Worm (Caenorhabditis elegans): Measurements from ENCODE around the gene str-109.

DNA sequence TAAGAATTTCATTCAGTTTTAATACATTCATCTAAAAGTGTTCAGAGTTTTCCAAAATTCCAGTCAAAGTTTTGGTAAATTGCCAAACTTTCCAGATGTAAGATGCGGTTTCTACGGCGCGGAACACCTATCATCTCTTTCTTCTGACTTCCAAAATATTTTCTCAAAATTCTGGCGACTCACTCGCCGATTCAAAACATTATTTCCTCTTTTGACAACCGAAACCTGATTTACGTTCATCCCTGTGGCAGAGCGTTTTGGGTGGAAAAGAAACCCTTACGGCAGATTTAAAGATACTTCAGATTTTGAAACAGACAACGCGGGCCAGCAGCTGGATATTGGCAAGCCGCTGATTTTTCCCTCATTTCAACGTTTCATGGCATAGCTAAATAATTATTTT is 36.0 kb upstream of the str-109 start, which contains the start of gene F11A5.5:
- TF ChIP-seq him-1 (tag; optimal IDR thresholded peaks at IDR 0.05) (no peak), dao-5 (tag; optimal IDR thresholded peaks at IDR 0.05) (no peak), W03F9.2 (tag; optimal IDR thresholded peaks at IDR 0.05) (no peak)

Data from whole organism, L4/young adult.